Worm (Caenorhabditis elegans): ENCODE results near the gene srt-14.
"Not testable (repeated sequence)": the region's sequence is repeated elsewhere in the genome, so short reads cannot be mapped to it uniquely, and the experiment has no call there.

srt-14 gene

ce11 chrV:4236118-4236517 lies 20.3 kb downstream of the srt-14 start, which contains the start of gene nlp-13:
nlp-13 (plus strand) TSS chrV:4236418.
- TF ChIP-seq cey-2 (tag; optimal IDR thresholded peaks at IDR 0.05; ENCODE audit: borderline replicate concordance, insufficient read depth) (no peak), unc-39 (tag; optimal IDR thresholded peaks at IDR 0.05) (no peak), F49E8.2 (tag; optimal IDR thresholded peaks at IDR 0.05; ENCODE audit: borderline replicate concordance) (no peak), daf-8 (GFP tag; IDR thresholded peaks at IDR 0.05) (no peak), zfp-3 (GFP tag; conservative IDR thresholded peaks at IDR 0.05) (no peak), snpc-4 (tag; optimal IDR thresholded peaks at IDR 0.05) (no peak), hlh-30 (tag; optimal IDR thresholded peaks at IDR 0.05; ENCODE audit: insufficient read depth) (no peak), aha-1 (tag) (no peak), dve-1 (tag; optimal IDR thresholded peaks at IDR 0.05; ENCODE audit: insufficient read depth) (no peak), madf-5 (GFP tag; IDR thresholded peaks at IDR 0.05) (no peak), egl-43 (GFP tag; IDR thresholded peaks at IDR 0.05) (no peak), pha-4 (GFP tag; IDR thresholded peaks at IDR 0.05) (no peak), pha-4 (tag; optimal IDR thresholded peaks at IDR 0.05) (no peak), ces-1 (GFP tag; optimal IDR thresholded peaks at IDR 0.05) (no peak), nhr-76 (tag; optimal IDR thresholded peaks at IDR 0.05) (no peak)

ce11 chrV:4219342-4219741 lies 37.0 kb downstream of the srt-14 start, which contains the start of gene nlp-9:
nlp-9 (plus strand) TSS chrV:4219642.
- TF ChIP-seq aha-1 (tag) (peak; percentile 13), pha-4 (GFP tag; IDR thresholded peaks at IDR 0.05) (no peak), pha-4 (tag; optimal IDR thresholded peaks at IDR 0.05) (no peak), vab-7 (GFP tag; IDR thresholded peaks at IDR 0.05) (no peak)

- no peak for TF ChIP-seq sdz-12 (GFP tag; optimal IDR thresholded peaks at IDR 0.05)
- TF ChIP-seq lsy-2 (tag; optimal IDR thresholded peaks at IDR 0.05), result peak in 1 of 2 experiments; percentile 7
- 0 out of 2 replicates have a peak, but pooled peaks have one; percentile 22 for TF ChIP-seq ceh-20 (GFP tag; IDR thresholded peaks at IDR 0.05)
- TF ChIP-seq aha-1 (tag), result peak; percentile 92
- peak; percentile 38; the same call in 1 of the 2 replicates for TF ChIP-seq vab-7 (GFP tag; IDR thresholded peaks at IDR 0.05)
- TF ChIP-seq daf-12 (tag; optimal IDR thresholded peaks at IDR 0.05), result no peak
Observed at ce11 chrV:4218268-4218667, 38.1 kb downstream of the srt-14 start.

- TF ChIP-seq ZK546.5 (tag; optimal IDR thresholded peaks at IDR 0.05) (no peak), lir-3 (tag; optimal IDR thresholded peaks at IDR 0.05) (no peak), unc-62 (GFP tag; optimal IDR thresholded peaks at IDR 0.05 in 1 of 2) (peak in 1 of 2 experiments; percentile 90), unc-62 (tag; optimal IDR thresholded peaks at IDR 0.05) (no peak), ceh-82 (tag; optimal IDR thresholded peaks at IDR 0.05) (no peak)
Observed at ce11 chrV:4216902-4217301, 39.5 kb downstream of the srt-14 start.

- TF ChIP-seq madf-5 (GFP tag; IDR thresholded peaks at IDR 0.05); daf-19 (GFP tag; conservative IDR thresholded peaks at IDR 0.05); nhr-28 (tag; optimal IDR thresholded peaks at IDR 0.05): not testable (repeated sequence)
Observed at ce11 chrV:4215856-4216255, 40.5 kb downstream of the srt-14 start, which contains the start of gene H43I07.4. H43I07.4 (plus strand) TSS chrV:4216156.

ce11 chrV:4211521-4211920 lies 44.9 kb downstream of the srt-14 start:
- TF ChIP-seq aha-1 (tag), result peak; percentile 20
- no peak for TF ChIP-seq lin-13 (GFP tag; optimal IDR thresholded peaks at IDR 0.05)
- no peak for TF ChIP-seq F26F4.8 (GFP tag; conservative IDR thresholded peaks at IDR 0.05)
- TF ChIP-seq rbr-2 (tag; optimal IDR thresholded peaks at IDR 0.05), result no peak
- no peak for TF ChIP-seq egl-43 (GFP tag; IDR thresholded peaks at IDR 0.05)
- TF ChIP-seq aly-2 (tag; optimal IDR thresholded peaks at IDR 0.05), result no peak
- TF ChIP-seq nhr-102 (tag; optimal IDR thresholded peaks at IDR 0.05), result no peak
- peak; percentile 91 for TF ChIP-seq fkh-10 (GFP tag; optimal IDR thresholded peaks at IDR 0.05)
- TF ChIP-seq tag-97 (GFP tag; IDR thresholded peaks at IDR 0.05), result no peak
- 0 out of 2 replicates have a peak, but pooled peaks have one; percentile 25 for TF ChIP-seq ctbp-1 (GFP tag; IDR thresholded peaks at IDR 0.05)
- TF ChIP-seq dve-1 (tag; optimal IDR thresholded peaks at IDR 0.05; ENCODE audit: insufficient read depth), result no peak
- no peak for TF ChIP-seq lin-15B (tag; optimal IDR thresholded peaks at IDR 0.05)
- TF ChIP-seq tra-1 (GFP tag; IDR thresholded peaks at IDR 0.05), result no peak
- no peak for TF ChIP-seq lin-39 (tag; optimal IDR thresholded peaks at IDR 0.05)
- peak; percentile 31 for TF ChIP-seq ces-1 (GFP tag; optimal IDR thresholded peaks at IDR 0.05)
- TF ChIP-seq gei-8 (GFP tag; optimal IDR thresholded peaks at IDR 0.05), result no peak
